Worm (Caenorhabditis elegans) whole organism, L4 larva: ENCODE results near the gene rps-22.
A peak's percentile ranks its signal among the peaks of the same experiment; 100 is the strongest.

Experiments used
- D1046.2 ChIP-seq: fragments of 200-800 bp; sonication (Bioruptor generic); IDR thresholded peaks from 2 replicates; pipeline ENCODE4 v1.3.6; 2022; ENCODE audit warnings: missing genetic modification characterization, missing compliant biosample characterization
- F26F4.8 ChIP-seq: fragments of 200-800 bp; sonication (Bioruptor generic); conservative IDR thresholded peaks from 2 replicates; pipeline ENCODE4 v1.3.6; 2022; ENCODE audit warnings: missing genetic modification characterization, missing compliant biosample characterization
- F44E2.7 ChIP-seq: fragments of 200-800 bp; sonication (Bioruptor generic); IDR thresholded peaks from 2 replicates; pipeline ENCODE4 v2.1.2; 2022; ENCODE audit warnings: missing genetic modification characterization, missing compliant biosample characterization
- aha-1 ChIP-seq: fragments of 150-350 bp; peaks from one replicate; lab custom pipeline; 2014; ENCODE audit warnings: missing biosample characterization, missing genetic modification characterization
- attf-4 ChIP-seq: sonication (generic microtip); optimal IDR thresholded peaks from 3 replicates; lab custom pipeline; 2017; ENCODE audit warnings: missing biosample characterization, missing genetic modification characterization
- ceh-28 ChIP-seq: fragments of 150-350 bp; optimal IDR thresholded peaks from 2 replicates; lab custom pipeline; 2014; ENCODE audit warnings: missing biosample characterization, missing genetic modification reagents, missing genetic modification characterization
- daf-8 ChIP-seq: fragments of 200-800 bp; sonication (Bioruptor generic); IDR thresholded peaks from 2 replicates; pipeline ENCODE4 v1.3.6; 2022; ENCODE audit warnings: missing genetic modification characterization, missing compliant biosample characterization
- egl-43 ChIP-seq: fragments of 200-800 bp; sonication (Bioruptor generic); IDR thresholded peaks from 2 replicates; pipeline ENCODE4 v1.3.6; 2022; ENCODE audit warnings: missing genetic modification reagents, missing genetic modification characterization, missing compliant biosample characterization
- hif-1 ChIP-seq, 2 experiments: sonication (generic microtip); optimal IDR thresholded peaks; 2 replicates each; lab custom pipeline; 2016 to 2017; ENCODE audit warnings: missing compliant biosample characterization in 2 of 2, missing genetic modification characterization in 2 of 2, missing genetic modification reagents in 2 of 2, missing genotype in 2 of 2, mild to moderate bottlenecking in 1 of 2
- lim-7 ChIP-seq: fragments of 200-800 bp; sonication (Bioruptor generic); IDR thresholded peaks from 2 replicates; pipeline ENCODE4 v1.3.6; 2022; ENCODE audit warnings: missing genetic modification characterization, missing compliant biosample characterization
- lin-13 ChIP-seq: fragments of 150-350 bp; optimal IDR thresholded peaks from 2 replicates; lab custom pipeline; 2014; ENCODE audit warnings: missing biosample characterization, missing genetic modification reagents, missing genetic modification characterization
- lin-39 ChIP-seq: fragments of 150-350 bp; optimal IDR thresholded peaks from 2 replicates; lab custom pipeline; 2014; ENCODE audit warnings: missing biosample characterization, missing genetic modification reagents, missing genetic modification characterization
- madf-5 ChIP-seq, 2 experiments: fragments of 200-800 bp; sonication (Bioruptor generic); IDR thresholded peaks; 2 replicates each; pipeline ENCODE4 v1.3.6; 2022; ENCODE audit warnings: missing compliant biosample characterization in 2 of 2, missing genetic modification characterization in 2 of 2
- mdl-1 ChIP-seq, 2 experiments: fragments of 150-350 bp in 1 of 2; sonication (generic microtip) in 1 of 2; optimal IDR thresholded peaks; 2 replicates each; lab custom pipeline; 2014 to 2017; ENCODE audit warnings: missing biosample characterization in 2 of 2, missing genetic modification characterization in 2 of 2
- mdt-29 ChIP-seq: fragments of 200-800 bp; sonication (Bioruptor generic); IDR thresholded peaks from 2 replicates; pipeline ENCODE4 v1.3.6; 2022; ENCODE audit warnings: missing genetic modification reagents, missing genetic modification characterization, missing compliant biosample characterization
- mxl-3 ChIP-seq: fragments of 200-800 bp; sonication (Bioruptor generic); optimal IDR thresholded peaks from 2 replicates; lab custom pipeline; 2018; ENCODE audit warnings: mild to moderate bottlenecking, missing genetic modification characterization, missing compliant biosample characterization
- nhr-11 ChIP-seq: fragments of 150-350 bp; optimal IDR thresholded peaks from 2 replicates; lab custom pipeline; 2014; ENCODE audit warnings: missing biosample characterization, missing genetic modification characterization
- nhr-77 ChIP-seq: fragments of 150-350 bp; optimal IDR thresholded peaks from 2 replicates; lab custom pipeline; 2014; ENCODE audit warnings: missing biosample characterization, missing genetic modification characterization
- pha-4 ChIP-seq, 2 experiments: fragments of 150-350 bp in 1 of 2; fragments of 200-800 bp in 1 of 2; sonication (Bioruptor generic) in 1 of 2; IDR thresholded peaks in 1 of 2; optimal IDR thresholded peaks in 1 of 2; 2 replicates each; pipeline versions ENCODE4 v1.3.6 to Lab custom; 2014 to 2022; ENCODE audit warnings: missing genetic modification characterization in 2 of 2, missing genetic modification reagents in 2 of 2, missing biosample characterization in 1 of 2, missing compliant biosample characterization in 1 of 2
- php-3 ChIP-seq: fragments of 200-800 bp; sonication (Bioruptor generic); IDR thresholded peaks from 2 replicates; pipeline ENCODE4 v1.3.6; 2022; ENCODE audit warnings: missing genetic modification reagents, missing genetic modification characterization, missing compliant biosample characterization
- set-16 ChIP-seq: fragments of 200-800 bp; sonication (Bioruptor generic); IDR thresholded peaks from 2 replicates; pipeline ENCODE4 v1.3.6; 2022; ENCODE audit warnings: missing genetic modification reagents, missing genetic modification characterization, missing compliant biosample characterization
- spr-3 ChIP-seq: fragments of 200-800 bp; sonication (Bioruptor generic); optimal IDR thresholded peaks from 2 replicates; lab custom pipeline; 2018; ENCODE audit warnings: mild to moderate bottlenecking, missing genetic modification characterization, missing compliant biosample characterization
- unc-62 ChIP-seq, 3 experiments: fragments of 150-350 bp in 1 of 3; sonication (generic microtip); optimal IDR thresholded peaks in 2 of 3; peaks in 1 of 3; 1 replicate in 1 of 3; 2 replicates in 2 of 3; lab custom pipeline; 2014 to 2017; ENCODE audit warnings: missing biosample characterization in 3 of 3, missing genetic modification characterization in 3 of 3, missing genetic modification reagents in 3 of 3, missing genotype in 1 of 3

The rps-22 gene

DNA sequence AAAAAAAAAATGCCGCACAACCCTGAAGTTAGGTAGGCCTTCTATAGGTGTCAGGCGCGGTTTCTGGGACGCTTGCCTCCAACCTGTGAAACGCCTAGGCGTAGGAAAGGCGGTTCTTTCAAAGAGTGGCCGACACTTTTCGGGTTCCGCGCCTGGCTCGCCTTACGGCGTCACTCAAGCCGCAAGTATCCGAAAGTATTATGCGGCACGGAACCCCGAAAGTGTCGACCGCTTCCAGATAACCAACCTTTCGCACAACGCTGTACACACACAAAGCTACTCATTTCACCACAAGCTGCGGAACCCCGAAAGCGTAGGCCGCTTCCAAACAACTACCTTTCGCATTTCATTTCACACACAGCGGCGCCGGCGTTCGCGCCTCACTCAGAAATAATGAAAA, 12.8 kb downstream of the rps-22 start:
- TF ChIP-seq egl-43 (0 out of 2 replicates have a peak, but pooled peaks have one; percentile 27), lim-7 (GFP tag; lab: Robert Waterston, UW) (0 out of 2 replicates have a peak, but pooled peaks have one; percentile 56), set-16 (GFP tag; lab: Robert Waterston, UW) (peak; percentile 36; the same call in 1 of the 2 replicates), daf-8 (GFP tag; lab: Robert Waterston, UW) (no peak)
- TF ChIP-seq, all 104 proteins: peak for 3

DNA sequence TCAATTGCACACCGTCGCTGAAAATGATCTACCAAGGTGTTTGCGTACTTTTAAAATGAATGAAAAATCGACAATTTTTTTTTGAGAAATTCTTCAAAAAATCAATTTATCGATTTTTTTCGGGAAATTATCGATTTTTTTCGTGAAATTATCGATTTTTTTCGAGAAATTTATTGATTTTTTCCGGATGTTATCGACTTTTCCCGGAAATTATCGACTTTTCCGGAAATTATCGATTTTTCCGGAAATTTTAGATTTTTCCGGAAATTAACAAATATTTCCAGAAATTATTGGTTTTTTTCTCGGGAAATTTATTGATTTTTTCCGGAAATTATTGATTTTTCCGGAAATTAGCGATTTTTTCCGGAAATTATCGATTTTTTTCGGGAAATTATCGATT, 14.8 kb downstream of the rps-22 start:
- TF ChIP-seq ceh-28 (tag; lab: Kevin White, UChicago) = peak; percentile 83

ce11 chrIII:1965580-1965979, 15.2 kb downstream of the rps-22 start:
- TF ChIP-seq ceh-28 (tag; lab: Kevin White, UChicago) = peak; percentile 67

ce11 chrIII:1969802-1970201, 19.5 kb downstream of the rps-22 start, which contains the start of gene moa-1:
Gene moa-1 (minus strand): TSS chrIII:1969902.
- TF ChIP-seq lin-13 (no peak), mxl-3 (GFP tag; lab: Kevin White, UChicago) (no peak), mdl-1 (tag; optimal IDR thresholded peaks at IDR 0.05; lab: Kevin White, UChicago) (no peak), F44E2.7 (GFP tag; lab: Robert Waterston, UW) (no peak), D1046.2 (GFP tag; lab: Robert Waterston, UW) (no peak), lin-39 (no peak)

DNA sequence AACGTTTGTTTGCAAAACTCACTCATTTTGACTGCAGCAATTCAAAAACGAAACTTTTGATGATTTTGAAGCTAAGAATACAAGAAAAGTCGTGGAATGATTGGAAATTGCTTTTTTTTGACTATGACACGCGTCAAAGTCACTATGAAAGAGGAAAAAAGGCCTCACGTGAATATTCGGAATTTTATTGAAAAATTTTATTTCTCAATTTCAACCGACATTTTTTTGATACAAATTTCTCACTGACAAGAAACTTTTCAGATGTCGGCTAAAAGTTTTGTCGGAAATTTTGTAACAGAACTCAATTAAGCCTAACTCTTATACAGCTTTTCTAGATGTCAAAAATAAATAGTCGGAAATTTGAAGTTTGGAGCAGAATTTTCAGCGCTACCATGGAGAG, 20.1 kb downstream of the rps-22 start, which contains the start of gene R155.5:
Gene R155.5, minus strand, starts transcription at position 101 of the 400 bp plus-strand sequence.
- TF ChIP-seq unc-62 (GFP tag; optimal IDR thresholded peaks at IDR 0.05 in 1 of 2; lab: Kevin White, UChicago) (peak in 1 of 2 experiments; percentile 12), unc-62 (tag; optimal IDR thresholded peaks at IDR 0.05; lab: Kevin White, UChicago) (no peak), mdt-29 (GFP tag; lab: Robert Waterston, UW) (no peak)

DNA sequence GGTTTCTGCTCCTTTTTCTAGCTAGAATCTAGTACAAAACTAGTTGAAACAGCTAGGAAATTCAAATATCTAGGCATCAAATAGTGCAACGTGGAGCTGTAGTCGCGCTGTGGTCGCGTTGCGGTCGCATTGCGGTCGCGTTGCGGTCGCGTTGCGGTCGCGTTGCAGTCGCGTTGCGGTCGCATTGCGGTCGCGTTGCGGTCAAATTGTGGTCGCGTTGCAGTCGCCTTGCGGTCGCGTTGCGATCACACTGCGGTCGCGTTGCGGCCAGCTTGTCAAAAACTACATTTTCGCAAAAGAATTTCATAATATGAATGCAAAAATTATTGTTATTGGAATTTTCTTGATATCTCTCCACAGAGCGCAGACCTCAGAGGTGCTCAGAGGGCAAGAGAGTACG, 25.7 kb downstream of the rps-22 start:
- TF ChIP-seq php-3 (GFP tag; lab: Robert Waterston, UW) = no peak
- no peak for TF ChIP-seq nhr-77 (tag; lab: Kevin White, UChicago)
- peak; percentile 73 for TF ChIP-seq set-16 (GFP tag; lab: Robert Waterston, UW)
- TF ChIP-seq egl-43 = peak; percentile 52; the same call in 1 of the 2 replicates
- no peak for TF ChIP-seq spr-3 (GFP tag; lab: Kevin White, UChicago)
- no peak for TF ChIP-seq attf-4 (tag; lab: Kevin White, UChicago)
- no peak for TF ChIP-seq pha-4 (GFP tag; IDR thresholded peaks at IDR 0.05; lab: Robert Waterston, UW)
- no peak for TF ChIP-seq pha-4 (tag; optimal IDR thresholded peaks at IDR 0.05; lab: Kevin White, UChicago)

- no peak for TF ChIP-seq attf-4 (tag; lab: Kevin White, UChicago)
- no peak for TF ChIP-seq hif-1 (tag; optimal IDR thresholded peaks at IDR 0.05; lab: Kevin White, UChicago)
Observed at ce11 chrIII:1976642-1977041, 26.3 kb downstream of the rps-22 start, which contains the start of gene R155.3. Gene R155.3 (minus strand): TSS chrIII:1976742.

- TF ChIP-seq aha-1 (tag; lab: Kevin White, UChicago) = peak; percentile 17
- TF ChIP-seq unc-62 (GFP tag; optimal IDR thresholded peaks at IDR 0.05 in 1 of 2; lab: Kevin White, UChicago) = peak in 1 of 2 experiments; percentile 96
- no peak for TF ChIP-seq unc-62 (tag; optimal IDR thresholded peaks at IDR 0.05; lab: Kevin White, UChicago)
- TF ChIP-seq madf-5 (GFP tag; IDR thresholded peaks at IDR 0.05; lab: Robert Waterston, UW) = no peak
- no peak for TF ChIP-seq F26F4.8 (GFP tag; lab: Robert Waterston, UW)
- no peak for TF ChIP-seq nhr-11 (tag; lab: Kevin White, UChicago)
- TF ChIP-seq, all 104 proteins: peak for 2
Observed at ce11 chrIII:1977424-1977823, 27.1 kb downstream of the rps-22 start.
